Worm (Caenorhabditis elegans) whole organism, late embryonic: ENCODE results near the gene frpr-3.

ENCODE experiments used
- F13H6.1 ChIP-seq: sonication (generic microtip); optimal IDR thresholded peaks from 2 replicates; lab custom pipeline; 2016; ENCODE audit warnings: missing genetic modification characterization, missing compliant biosample characterization
- K02D7.2 ChIP-seq: sonication (generic microtip); optimal IDR thresholded peaks from 2 replicates; lab custom pipeline; 2017; ENCODE audit warnings: mild to moderate bottlenecking, missing genetic modification characterization, missing compliant biosample characterization
- ama-1 ChIP-seq: fragments of 150-350 bp; optimal IDR thresholded peaks from 2 replicates; lab custom pipeline; 2014
- ceh-45 ChIP-seq: fragments of 200-800 bp; sonication (Bioruptor generic); IDR thresholded peaks from 2 replicates; pipeline ENCODE4 v1.3.6; 2022; ENCODE audit warnings: missing genetic modification reagents, missing genetic modification characterization, missing compliant biosample characterization
- ceh-9 ChIP-seq: sonication (generic microtip); optimal IDR thresholded peaks from 2 replicates; lab custom pipeline; 2016; ENCODE audit warnings: mild to moderate bottlenecking, missing genetic modification characterization, inconsistent platforms, missing compliant biosample characterization
- dve-1 ChIP-seq: sonication (generic microtip); optimal IDR thresholded peaks from 2 replicates; lab custom pipeline; 2017; ENCODE audit warnings: antibody characterized with exemption, mild to moderate bottlenecking, missing genetic modification characterization, missing compliant biosample characterization
- ets-4 ChIP-seq: sonication (generic microtip); optimal IDR thresholded peaks from 2 replicates; lab custom pipeline; 2016; ENCODE audit warnings: missing genetic modification characterization, missing compliant biosample characterization
- hlh-30 ChIP-seq: sonication (generic microtip); optimal IDR thresholded peaks from 2 replicates; lab custom pipeline; 2017; ENCODE audit warnings: antibody characterized with exemption, missing genetic modification characterization, missing compliant biosample characterization; ENCODE audit not compliant: insufficient read depth
- hlh-8 ChIP-seq: sonication (generic microtip); optimal IDR thresholded peaks from 2 replicates; lab custom pipeline; 2016; ENCODE audit warnings: missing genotype, missing genetic modification characterization, missing compliant biosample characterization
- lin-11 ChIP-seq: fragments of 200-800 bp; sonication (Bioruptor generic); optimal IDR thresholded peaks from 2 replicates; lab custom pipeline; 2018; ENCODE audit warnings: mild to moderate bottlenecking, missing genetic modification characterization, missing compliant biosample characterization
- pax-1 ChIP-seq: fragments of 150-350 bp; optimal IDR thresholded peaks from 2 replicates; lab custom pipeline; 2014; ENCODE audit warnings: missing biosample characterization, missing genetic modification characterization
- pha-4 ChIP-seq: fragments of 150-350 bp; optimal IDR thresholded peaks from 2 replicates; lab custom pipeline; 2018; ENCODE audit warnings: missing biosample characterization, missing genetic modification reagents, missing genetic modification characterization
- tbx-2 ChIP-seq: sonication (generic microtip); optimal IDR thresholded peaks from 2 replicates; lab custom pipeline; 2016; ENCODE audit warnings: missing genetic modification characterization, missing compliant biosample characterization
- tbx-7 ChIP-seq: sonication (generic microtip); optimal IDR thresholded peaks from 2 replicates; lab custom pipeline; 2016; ENCODE audit warnings: missing genotype, missing genetic modification characterization, missing compliant biosample characterization

DNA sequence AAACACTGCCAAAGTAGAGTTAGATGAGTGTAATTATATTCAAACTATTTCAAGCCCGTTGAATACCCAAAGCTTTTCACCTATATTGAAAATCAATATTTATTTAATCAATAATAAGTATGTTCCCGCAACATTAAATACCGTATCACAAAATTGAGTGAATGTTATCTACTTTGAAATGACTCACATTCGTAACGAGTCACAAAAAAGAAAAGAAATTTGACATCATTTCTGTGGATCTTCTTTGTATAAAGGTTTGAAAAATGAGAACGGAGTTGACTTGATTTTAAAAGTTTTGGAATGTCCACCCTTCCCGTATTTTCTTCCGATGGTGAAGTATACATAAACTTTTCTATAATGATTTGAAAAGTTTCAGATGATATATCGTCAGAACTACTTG lies 35.7 kb upstream of the frpr-3 start, which contains the start of gene srr-10:
- TF ChIP-seq ama-1 (lab: Kevin White, UChicago) = no peak
- no peak for TF ChIP-seq pha-4 (tag; lab: Kevin White, UChicago)
- no peak for TF ChIP-seq ets-4
- no peak for TF ChIP-seq dve-1 (tag; lab: Kevin White, UChicago)
- no peak for TF ChIP-seq K02D7.2 (tag; lab: Kevin White, UChicago)
- TF ChIP-seq tbx-2 (tag; lab: Kevin White, UChicago) = no peak
- no peak for TF ChIP-seq hlh-8 (tag; lab: Kevin White, UChicago)
- no peak for TF ChIP-seq tbx-7 (tag; lab: Kevin White, UChicago)
- no peak for TF ChIP-seq lin-11 (tag; lab: Kevin White, UChicago)
- TF ChIP-seq pax-1 (tag; lab: Kevin White, UChicago) = no peak
- no peak for TF ChIP-seq F13H6.1 (tag; lab: Kevin White, UChicago)
- no peak for TF ChIP-seq hlh-30
- TF ChIP-seq ceh-9 (tag; lab: Kevin White, UChicago) = no peak
- no peak for TF ChIP-seq ceh-45 (GFP tag; lab: Robert Waterston, UW)
